Worm (Caenorhabditis elegans) whole organism, L4 larva: ENCODE results near the gene Y38E10A.3.

Source experiments
- D1046.2 ChIP-seq: fragments of 200-800 bp; sonication (Bioruptor generic); IDR thresholded peaks from 2 replicates; pipeline ENCODE4 v1.3.6; 2022; ENCODE audit warnings: missing genetic modification characterization, missing compliant biosample characterization
- F26F4.8 ChIP-seq: fragments of 200-800 bp; sonication (Bioruptor generic); conservative IDR thresholded peaks from 2 replicates; pipeline ENCODE4 v1.3.6; 2022; ENCODE audit warnings: missing genetic modification characterization, missing compliant biosample characterization
- F44E2.7 ChIP-seq: fragments of 200-800 bp; sonication (Bioruptor generic); IDR thresholded peaks from 2 replicates; pipeline ENCODE4 v2.1.2; 2022; ENCODE audit warnings: missing genetic modification characterization, missing compliant biosample characterization
- T20F7.1 ChIP-seq: fragments of 200-800 bp; sonication (Bioruptor generic); optimal IDR thresholded peaks from 2 replicates; lab custom pipeline; 2018; ENCODE audit warnings: mild to moderate bottlenecking, missing genetic modification characterization, missing compliant biosample characterization
- Y105C5A.15 ChIP-seq: fragments of 200-800 bp; sonication (Bioruptor generic); IDR thresholded peaks from 2 replicates; pipeline ENCODE4 v1.3.6; 2022; ENCODE audit warnings: missing genetic modification characterization, missing compliant biosample characterization
- ZK337.2 ChIP-seq: fragments of 200-800 bp; sonication (Bioruptor generic); IDR thresholded peaks from 2 replicates; pipeline ENCODE4 v1.3.6; 2022; ENCODE audit warnings: missing genetic modification reagents, missing genetic modification characterization, missing compliant biosample characterization
- ZK546.5 ChIP-seq, 2 experiments: sonication (generic microtip); optimal IDR thresholded peaks; 2 replicates each; lab custom pipeline; 2017; ENCODE audit warnings: missing biosample characterization in 2 of 2, missing genetic modification characterization in 2 of 2
- aha-1 ChIP-seq: fragments of 150-350 bp; peaks from one replicate; lab custom pipeline; 2014; ENCODE audit warnings: missing biosample characterization, missing genetic modification characterization
- arid-1 ChIP-seq: fragments of 200-800 bp; sonication (Bioruptor generic); conservative IDR thresholded peaks from 2 replicates; pipeline ENCODE4 v1.3.6; 2022; ENCODE audit warnings: missing genetic modification reagents, missing genetic modification characterization, missing compliant biosample characterization
- attf-4 ChIP-seq: sonication (generic microtip); optimal IDR thresholded peaks from 3 replicates; lab custom pipeline; 2017; ENCODE audit warnings: missing biosample characterization, missing genetic modification characterization
- ces-1 ChIP-seq: fragments of 150-350 bp; sonication (generic microtip); optimal IDR thresholded peaks from 4 replicates; lab custom pipeline; 2014; ENCODE audit warnings: missing biosample characterization, missing genetic modification reagents, missing genetic modification characterization
- daf-12 ChIP-seq: fragments of 150-350 bp; optimal IDR thresholded peaks from 2 replicates; lab custom pipeline; 2014; ENCODE audit warnings: missing biosample characterization, missing genetic modification reagents, missing genetic modification characterization
- daf-19 ChIP-seq: fragments of 200-800 bp; sonication (Bioruptor generic); conservative IDR thresholded peaks from 2 replicates; pipeline ENCODE4 v1.3.6; 2022; ENCODE audit warnings: missing genetic modification characterization, missing compliant biosample characterization
- dmd-6 ChIP-seq: fragments of 200-800 bp; sonication (Bioruptor generic); IDR thresholded peaks from 2 replicates; pipeline ENCODE4 v1.3.6; 2022; ENCODE audit warnings: missing genetic modification reagents, missing genetic modification characterization, missing compliant biosample characterization
- dmd-9 ChIP-seq: fragments of 200-800 bp; sonication (Bioruptor generic); IDR thresholded peaks from 2 replicates; pipeline ENCODE4 v1.3.6; 2022; ENCODE audit warnings: missing genetic modification reagents, missing genetic modification characterization, missing compliant biosample characterization
- dpl-1 ChIP-seq: fragments of 150-350 bp; optimal IDR thresholded peaks from 2 replicates; lab custom pipeline; 2014; ENCODE audit warnings: missing biosample characterization, missing genetic modification reagents, missing genetic modification characterization
- duxl-1 ChIP-seq: sonication (generic microtip); optimal IDR thresholded peaks from 2 replicates; lab custom pipeline; 2016; ENCODE audit warnings: mild to moderate bottlenecking, missing genetic modification characterization, moderate library complexity, missing compliant biosample characterization; ENCODE audit not compliant: poor library complexity
- dve-1 ChIP-seq: sonication (generic microtip); optimal IDR thresholded peaks from 2 replicates; lab custom pipeline; 2017; ENCODE audit warnings: antibody characterized with exemption, mild to moderate bottlenecking, missing genetic modification characterization, missing compliant biosample characterization; ENCODE audit not compliant: insufficient read depth
- fos-1 ChIP-seq: fragments of 150-350 bp; optimal IDR thresholded peaks from 2 replicates; lab custom pipeline; 2014; ENCODE audit warnings: missing biosample characterization, missing genetic modification characterization
- hmg-1.1 ChIP-seq: fragments of 200-800 bp; sonication (Bioruptor generic); IDR thresholded peaks from 2 replicates; pipeline ENCODE4 v1.3.6; 2022; ENCODE audit warnings: missing genetic modification reagents, missing genetic modification characterization, missing compliant biosample characterization
- jun-1 ChIP-seq: fragments of 150-350 bp; optimal IDR thresholded peaks from 2 replicates; lab custom pipeline; 2014; ENCODE audit warnings: missing biosample characterization, missing genetic modification reagents, missing genetic modification characterization
- lim-7 ChIP-seq: fragments of 200-800 bp; sonication (Bioruptor generic); IDR thresholded peaks from 2 replicates; pipeline ENCODE4 v1.3.6; 2022; ENCODE audit warnings: missing genetic modification characterization, missing compliant biosample characterization
- lin-13 ChIP-seq: fragments of 150-350 bp; optimal IDR thresholded peaks from 2 replicates; lab custom pipeline; 2014; ENCODE audit warnings: missing biosample characterization, missing genetic modification reagents, missing genetic modification characterization
- lin-29 ChIP-seq: fragments of 200-800 bp; sonication (Bioruptor generic); IDR thresholded peaks from 2 replicates; pipeline ENCODE4 v1.3.6; 2022; ENCODE audit warnings: missing genetic modification reagents, missing genetic modification characterization, missing compliant biosample characterization
- madf-9 ChIP-seq: fragments of 200-800 bp; sonication (Bioruptor generic); conservative IDR thresholded peaks from 2 replicates; pipeline ENCODE4 v1.3.6; 2022; ENCODE audit warnings: missing genetic modification reagents, missing genetic modification characterization, missing compliant biosample characterization
- mdl-1 ChIP-seq, 2 experiments: fragments of 150-350 bp in 1 of 2; sonication (generic microtip) in 1 of 2; optimal IDR thresholded peaks; 2 replicates each; lab custom pipeline; 2014 to 2017; ENCODE audit warnings: missing biosample characterization in 2 of 2, missing genetic modification characterization in 2 of 2
- mep-1 ChIP-seq: fragments of 150-350 bp; sonication (generic microtip); optimal IDR thresholded peaks from 3 replicates; lab custom pipeline; 2014; ENCODE audit warnings: missing biosample characterization, missing genetic modification characterization
- nhr-11 ChIP-seq: fragments of 150-350 bp; optimal IDR thresholded peaks from 2 replicates; lab custom pipeline; 2014; ENCODE audit warnings: missing biosample characterization, missing genetic modification characterization
- nhr-237 ChIP-seq: sonication (generic microtip); optimal IDR thresholded peaks from 2 replicates; lab custom pipeline; 2017; ENCODE audit warnings: missing biosample characterization, missing genetic modification characterization
- nhr-25 ChIP-seq: sonication (generic microtip); optimal IDR thresholded peaks from 2 replicates; lab custom pipeline; 2017; ENCODE audit warnings: missing genetic modification characterization, mild to moderate bottlenecking, missing compliant biosample characterization, antibody characterized with exemption, moderate library complexity, borderline replicate concordance; ENCODE audit not compliant: insufficient read depth
- nhr-6 ChIP-seq: fragments of 150-350 bp; optimal IDR thresholded peaks from 2 replicates; lab custom pipeline; 2014; ENCODE audit warnings: missing biosample characterization, missing genetic modification characterization
- rbr-2 ChIP-seq: sonication (generic microtip); optimal IDR thresholded peaks from 2 replicates; lab custom pipeline; 2016; ENCODE audit warnings: missing genotype, missing genetic modification characterization, missing compliant biosample characterization
- tra-1 ChIP-seq: fragments of 200-800 bp; sonication (Bioruptor generic); IDR thresholded peaks from 2 replicates; pipeline ENCODE4 v1.3.6; 2022; ENCODE audit warnings: missing genetic modification reagents, missing genetic modification characterization, missing compliant biosample characterization
- unc-62 ChIP-seq, 3 experiments: fragments of 150-350 bp in 1 of 3; sonication (generic microtip); optimal IDR thresholded peaks in 2 of 3; peaks in 1 of 3; 1 replicate in 1 of 3; 2 replicates in 2 of 3; lab custom pipeline; 2014 to 2017; ENCODE audit warnings: missing biosample characterization in 3 of 3, missing genetic modification characterization in 3 of 3, missing genetic modification reagents in 3 of 3, missing genotype in 1 of 3
- zip-11 ChIP-seq: fragments of 200-800 bp; sonication (Bioruptor generic); IDR thresholded peaks from 2 replicates; pipeline ENCODE4 v1.3.6; 2022; ENCODE audit warnings: missing genetic modification characterization, missing compliant biosample characterization
- zip-2 ChIP-seq: fragments of 150-350 bp; optimal IDR thresholded peaks from 2 replicates; lab custom pipeline; 2014; ENCODE audit warnings: missing biosample characterization, missing genetic modification characterization

Gene Y38E10A.3

ce11 chrII:12573541-12573940 lies 1.0 kb downstream of the Y38E10A.3 start, which contains the start of gene Y38E10A.2:
TSS of gene Y38E10A.2 (minus strand) at chrII:12573641.
- TF ChIP-seq F26F4.8 (GFP tag; lab: Robert Waterston, UW) (no peak), ZK546.5 (tag; optimal IDR thresholded peaks at IDR 0.05; lab: Kevin White, UChicago) (no peak), madf-9 (GFP tag; lab: Robert Waterston, UW) (no peak), daf-12 (tag; lab: Kevin White, UChicago) (no peak), dve-1 (tag; lab: Kevin White, UChicago) (no peak), rbr-2 (tag; lab: Kevin White, UChicago) (no peak), mdl-1 (tag; optimal IDR thresholded peaks at IDR 0.05; lab: Kevin White, UChicago) (no peak), F44E2.7 (no peak)
- TF ChIP-seq, all 104 proteins: peak for 0

- TF ChIP-seq nhr-6 (tag; lab: Kevin White, UChicago) (no peak), ZK546.5 (tag; optimal IDR thresholded peaks at IDR 0.05; lab: Kevin White, UChicago) (no peak), lin-29 (no peak), T20F7.1 (GFP tag; lab: Kevin White, UChicago) (no peak), mep-1 (tag; lab: Kevin White, UChicago) (no peak), lim-7 (GFP tag; lab: Robert Waterston, UW) (no peak), arid-1 (GFP tag; lab: Robert Waterston, UW) (no peak), daf-12 (tag; lab: Kevin White, UChicago) (no peak), zip-11 (GFP tag; lab: Robert Waterston, UW) (no peak), unc-62 (GFP tag; optimal IDR thresholded peaks at IDR 0.05 in 1 of 2; lab: Kevin White, UChicago) (no peak), unc-62 (tag; optimal IDR thresholded peaks at IDR 0.05; lab: Kevin White, UChicago) (no peak), jun-1 (tag; lab: Kevin White, UChicago) (no peak), lin-13 (GFP tag; lab: Kevin White, UChicago) (no peak), dpl-1 (GFP tag; lab: Kevin White, UChicago) (no peak), nhr-25 (tag; lab: Kevin White, UChicago) (no peak), hmg-1.1 (GFP tag; lab: Robert Waterston, UW) (no peak), duxl-1 (tag; lab: Kevin White, UChicago) (no peak), D1046.2 (GFP tag; lab: Robert Waterston, UW) (no peak), dmd-9 (GFP tag; lab: Robert Waterston, UW) (no peak)
Observed at ce11 chrII:12572760-12573159, 1.8 kb downstream of the Y38E10A.3 start, which contains the start of gene Y38E10A.35. TSS of gene Y38E10A.35 (minus strand) at chrII:12572860.

- no peak for TF ChIP-seq ZK337.2 (GFP tag; lab: Robert Waterston, UW)
- TF ChIP-seq tra-1 (GFP tag; lab: Robert Waterston, UW): no peak
- no peak for TF ChIP-seq nhr-237 (tag; lab: Kevin White, UChicago)
- no peak for TF ChIP-seq lin-13 (GFP tag; lab: Kevin White, UChicago)
- TF ChIP-seq ces-1 (GFP tag; lab: Kevin White, UChicago): no peak
- TF ChIP-seq attf-4 (tag; lab: Kevin White, UChicago): no peak
- no peak for TF ChIP-seq zip-2 (tag; lab: Kevin White, UChicago)
- TF ChIP-seq D1046.2 (GFP tag; lab: Robert Waterston, UW): no peak
- no peak for TF ChIP-seq fos-1 (tag; lab: Kevin White, UChicago)
- TF ChIP-seq aha-1: no peak
- TF ChIP-seq dmd-6 (GFP tag; lab: Robert Waterston, UW): no peak
- TF ChIP-seq daf-19: no peak
- no peak for TF ChIP-seq nhr-11 (tag; lab: Kevin White, UChicago)
- no peak for TF ChIP-seq Y105C5A.15
Observed at ce11 chrII:12570523-12570922, 4.0 kb downstream of the Y38E10A.3 start, which contains the start of gene Y38E10A.1. TSS of gene Y38E10A.1 (minus strand) at chrII:12570623.
